Worm (Caenorhabditis elegans) whole organism, L4/young adult: ENCODE data around the gene pcp-2.
A peak's percentile ranks its signal among the peaks of the same experiment; 100 is the strongest.
"Not testable (repeated sequence)": the region's sequence is repeated elsewhere in the genome, so short reads cannot be mapped to it uniquely, and the experiment has no call there.

Source experiments
- W03F9.2 ChIP-seq: fragments of 150-350 bp; optimal IDR thresholded peaks from 2 replicates; lab custom pipeline; 2014; ENCODE audit warnings: missing biosample characterization, missing genetic modification characterization
- dao-5 ChIP-seq: sonication (generic microtip); optimal IDR thresholded peaks from 2 replicates; lab custom pipeline; 2016; ENCODE audit warnings: missing genotype, missing genetic modification characterization, moderate library complexity, missing compliant biosample characterization
- him-1 ChIP-seq: sonication (generic microtip); optimal IDR thresholded peaks from 2 replicates; lab custom pipeline; 2016; ENCODE audit warnings: missing genotype, missing genetic modification reagents, missing genetic modification characterization, missing compliant biosample characterization

Gene pcp-2

DNA sequence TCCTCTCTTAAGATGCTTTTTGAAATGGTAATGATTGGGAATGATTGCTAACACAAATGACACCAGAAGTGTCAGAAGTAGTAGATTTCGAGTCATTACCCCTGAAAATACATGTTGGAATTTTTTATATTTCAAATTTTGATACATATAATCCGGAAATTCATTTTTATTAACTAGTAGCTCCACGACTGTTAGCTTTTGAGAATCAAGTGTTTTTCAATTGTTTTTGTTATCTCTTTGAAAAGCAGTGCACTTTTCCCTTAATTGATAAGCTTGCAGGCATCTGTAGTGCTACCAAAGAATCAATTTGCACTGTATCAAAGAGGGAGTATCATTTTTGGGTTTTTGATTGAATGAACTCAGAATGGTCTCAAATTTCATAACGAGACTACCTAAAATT lies at the start of gene pcp-2:
Gene pcp-2, minus strand, starts transcription at position 101 of the 400 bp plus-strand sequence.
- TF ChIP-seq dao-5 (tag; lab: Kevin White, UChicago) (no peak), him-1 (tag; lab: Kevin White, UChicago) (no peak), W03F9.2 (tag; lab: Kevin White, UChicago) (no peak)

DNA sequence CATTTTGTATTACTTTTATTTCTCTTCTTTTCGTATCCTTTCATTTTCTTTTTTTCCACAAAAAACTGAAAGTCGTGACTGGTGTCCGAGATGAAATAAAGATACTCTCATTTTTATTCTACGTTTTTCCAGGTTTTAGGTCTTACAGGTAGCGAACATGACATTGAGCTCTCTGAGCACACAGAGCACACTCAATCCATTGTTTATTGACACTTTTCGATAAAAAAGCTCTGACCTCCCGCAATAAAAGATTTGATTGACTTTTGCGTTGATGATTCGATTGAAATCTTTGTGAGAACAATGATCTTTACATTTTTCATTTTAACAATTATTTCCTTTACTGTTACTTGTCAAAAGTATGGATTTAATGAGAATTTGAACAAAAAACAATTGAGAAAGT lies 47.2 kb upstream of the pcp-2 start, which contains the start of gene C46C2.6:
Gene C46C2.6, plus strand, starts transcription at position 301 of the 400 bp plus-strand sequence.
- no peak for TF ChIP-seq dao-5 (tag; lab: Kevin White, UChicago)
- no peak for TF ChIP-seq him-1 (tag; lab: Kevin White, UChicago)
- TF ChIP-seq W03F9.2 (tag; lab: Kevin White, UChicago) = no peak

DNA sequence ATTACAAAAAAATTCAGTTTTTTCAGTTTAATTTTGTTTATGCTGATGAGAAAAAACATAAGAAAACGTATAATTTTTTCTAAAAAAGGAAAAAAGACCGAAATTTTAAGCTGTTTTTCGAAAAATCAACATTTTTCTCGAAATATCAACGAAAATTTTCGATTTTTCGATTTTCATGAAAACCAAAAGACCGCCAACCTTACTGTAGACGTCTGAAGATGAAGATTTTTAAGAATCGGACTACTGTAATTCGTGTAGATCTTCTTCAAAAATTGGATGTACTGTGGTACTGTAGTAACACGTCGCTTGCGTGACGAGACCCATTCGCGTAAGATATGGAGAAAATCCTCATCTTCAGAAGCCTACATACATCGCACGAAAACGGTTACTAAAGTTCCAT lies 45.9 kb upstream of the pcp-2 start:
- TF ChIP-seq him-1 (tag; lab: Kevin White, UChicago) (no peak), dao-5 (tag; lab: Kevin White, UChicago) (no peak)

DNA sequence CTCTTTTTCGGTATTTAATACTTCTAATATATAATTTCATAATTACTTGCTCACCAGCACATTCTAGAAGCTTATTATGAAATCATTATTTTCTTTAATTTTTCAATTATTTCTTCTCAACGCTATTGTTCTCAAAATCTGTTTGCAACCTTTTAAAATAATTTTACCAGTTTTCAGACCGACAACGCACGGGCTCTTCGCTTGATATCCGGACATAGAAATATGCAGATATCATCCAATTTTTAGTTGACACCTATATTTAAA lies 34.9 kb upstream of the pcp-2 start, which contains the start of gene wnk-1:
Gene wnk-1, plus strand, starts transcription at position 165 of the 264 bp plus-strand sequence.
- TF ChIP-seq dao-5 (tag; lab: Kevin White, UChicago) (no peak), W03F9.2 (tag; lab: Kevin White, UChicago) (no peak), him-1 (tag; lab: Kevin White, UChicago) (no peak)

DNA sequence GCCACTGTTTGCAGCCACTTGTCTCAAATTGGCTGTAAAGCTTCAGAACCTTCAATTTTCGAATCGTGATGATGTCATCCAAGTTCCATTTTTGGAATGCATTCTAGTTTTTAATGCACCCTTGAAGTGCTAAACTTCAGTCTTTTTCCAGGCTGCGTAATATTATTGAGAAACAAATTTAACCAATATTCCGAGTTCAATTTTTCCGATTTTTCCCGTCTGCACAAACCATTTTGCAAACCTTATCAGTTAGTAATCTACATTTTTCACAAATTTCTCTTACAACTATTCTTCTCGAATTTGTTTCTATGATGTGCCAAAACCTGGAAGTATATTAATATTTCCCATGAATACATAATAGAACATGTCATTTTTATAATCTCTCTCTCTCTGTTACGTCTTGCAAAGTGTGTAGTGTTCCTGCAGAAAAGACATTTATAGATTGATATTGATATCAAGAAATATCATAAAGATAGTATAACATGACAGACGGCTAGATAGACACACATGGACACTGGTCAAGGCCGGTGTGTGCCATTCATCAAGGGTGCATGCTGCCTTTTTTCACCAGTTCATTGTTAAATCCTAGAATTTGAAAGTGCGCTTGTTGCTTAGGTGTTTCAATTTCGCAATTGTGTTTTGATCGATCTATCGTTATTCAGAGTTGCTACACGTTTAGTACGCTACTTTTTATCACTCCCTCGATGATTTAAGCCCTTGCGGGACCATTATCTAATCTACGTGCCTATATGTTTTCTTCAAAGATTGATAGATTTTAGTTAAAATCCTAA lies 34.4 kb upstream of the pcp-2 start:
- no peak for TF ChIP-seq W03F9.2 (tag; lab: Kevin White, UChicago)
- TF ChIP-seq him-1 (tag; lab: Kevin White, UChicago) = no peak
- no peak for TF ChIP-seq dao-5 (tag; lab: Kevin White, UChicago)

DNA sequence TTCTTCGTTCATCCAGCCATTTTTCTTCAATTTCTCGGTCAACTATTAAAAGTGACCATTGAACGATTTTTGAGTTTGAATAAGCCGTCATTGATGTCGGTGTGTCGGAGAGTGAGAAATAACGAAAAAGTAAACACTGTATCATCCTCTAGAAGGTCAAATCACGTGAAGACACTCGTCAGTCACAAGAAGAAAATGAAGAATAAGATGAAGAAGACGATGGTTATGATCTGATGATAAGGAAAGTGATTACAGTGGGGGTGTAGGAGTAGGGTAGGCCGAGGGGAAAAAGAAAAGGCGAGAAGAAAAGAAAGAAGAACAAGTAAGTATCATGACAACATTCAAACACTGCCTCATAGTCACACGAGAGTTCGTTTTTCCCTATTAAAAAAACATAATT lies 33.2 kb upstream of the pcp-2 start:
- TF ChIP-seq him-1 (tag; lab: Kevin White, UChicago) (no peak), W03F9.2 (tag; lab: Kevin White, UChicago) (peak; percentile 11)

DNA sequence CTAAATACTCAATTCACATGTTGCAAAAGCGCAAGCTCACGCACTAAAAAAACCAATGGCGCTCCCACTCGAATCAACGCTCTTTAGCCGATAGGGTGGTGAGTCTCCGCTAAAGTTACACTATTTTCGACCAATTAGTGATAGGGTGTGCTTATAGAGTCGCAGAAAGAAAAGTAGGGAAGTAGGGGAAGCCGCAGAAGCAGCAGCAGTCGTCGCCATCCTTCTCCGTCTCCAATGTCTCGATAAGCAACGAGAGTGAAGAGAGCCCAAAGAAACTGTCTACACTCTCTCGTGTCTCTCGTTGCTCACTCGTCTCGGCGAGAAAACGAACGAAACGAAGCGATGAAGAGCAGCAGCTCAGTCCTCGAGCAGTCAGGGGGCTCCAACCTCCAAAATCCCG lies 31.8 kb upstream of the pcp-2 start:
- TF ChIP-seq dao-5 (tag; lab: Kevin White, UChicago) (no peak), W03F9.2 (tag; lab: Kevin White, UChicago) (peak; percentile 16), him-1 (tag; lab: Kevin White, UChicago) (peak; percentile 48)

DNA sequence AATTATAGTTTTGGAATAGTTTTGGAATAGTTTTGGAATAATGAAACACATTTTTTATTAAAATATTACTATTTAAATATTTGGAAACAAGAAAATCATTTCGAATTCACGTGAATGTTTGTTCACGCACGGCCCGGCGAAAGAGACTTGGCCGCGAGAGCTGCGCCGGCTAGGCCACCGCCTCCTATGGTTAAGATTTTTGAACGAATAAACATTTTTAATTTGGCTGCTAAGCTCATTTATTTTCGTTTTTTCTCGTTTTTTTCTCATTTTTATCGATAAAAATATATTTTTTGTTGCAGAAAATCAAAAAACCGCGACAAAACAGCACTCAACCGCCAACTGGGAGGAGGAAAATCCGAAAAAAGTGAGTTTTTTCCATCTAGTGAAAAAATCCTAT lies 29.6 kb upstream of the pcp-2 start, which contains the start of gene C46C2.7:
Gene C46C2.7, plus strand, starts transcription at position 301 of the 400 bp plus-strand sequence.
- TF ChIP-seq him-1, dao-5, W03F9.2 (tag; lab: Kevin White, UChicago): not testable (repeated sequence)

DNA sequence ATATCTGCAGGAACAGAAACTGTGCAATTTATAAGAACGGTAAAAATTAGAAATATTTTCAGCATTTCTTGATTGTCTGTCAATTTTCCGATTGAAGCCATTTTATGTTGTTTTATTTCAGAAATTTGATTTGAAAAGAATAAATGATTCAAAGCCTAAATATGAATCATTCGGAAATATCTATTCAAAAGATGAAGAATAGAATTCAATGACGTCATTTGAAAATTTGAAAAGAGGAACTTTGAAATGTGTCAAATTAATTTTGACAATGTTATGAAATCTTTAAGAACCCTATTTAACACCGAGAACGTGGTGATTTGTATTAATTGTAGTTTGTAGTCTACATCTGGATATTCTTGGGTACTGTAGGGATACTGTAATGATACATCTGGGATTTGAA lies 27.6 kb upstream of the pcp-2 start, which contains the start of gene C46C2.5:
Gene C46C2.5, minus strand, starts transcription at position 101 of the 400 bp plus-strand sequence.
- TF ChIP-seq W03F9.2 (tag; lab: Kevin White, UChicago) (no peak), dao-5 (tag; lab: Kevin White, UChicago) (no peak), him-1 (tag; lab: Kevin White, UChicago) (no peak)

DNA sequence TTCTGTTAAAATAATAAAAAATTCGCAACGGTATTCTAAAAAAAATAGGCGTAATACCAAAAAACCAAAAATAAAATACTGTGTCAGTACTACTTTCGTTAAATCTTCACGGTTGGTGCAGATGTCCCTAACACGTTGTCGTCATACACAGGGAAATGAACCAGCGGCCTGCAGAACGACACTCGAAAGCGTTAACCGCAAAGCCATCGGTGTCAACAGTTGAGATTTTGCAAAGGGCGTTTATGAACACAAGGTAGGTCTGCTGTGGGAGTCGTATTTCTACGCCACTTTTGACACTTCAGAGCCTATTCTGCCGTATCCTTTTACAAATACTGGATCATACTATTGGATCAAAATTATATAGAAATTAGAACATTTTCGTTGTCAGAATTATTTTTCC lies 26.3 kb upstream of the pcp-2 start:
- TF ChIP-seq W03F9.2 (tag; lab: Kevin White, UChicago) = peak; percentile 33
- TF ChIP-seq him-1 (tag; lab: Kevin White, UChicago) = peak; percentile 69
- peak; percentile 74 for TF ChIP-seq dao-5 (tag; lab: Kevin White, UChicago)

DNA sequence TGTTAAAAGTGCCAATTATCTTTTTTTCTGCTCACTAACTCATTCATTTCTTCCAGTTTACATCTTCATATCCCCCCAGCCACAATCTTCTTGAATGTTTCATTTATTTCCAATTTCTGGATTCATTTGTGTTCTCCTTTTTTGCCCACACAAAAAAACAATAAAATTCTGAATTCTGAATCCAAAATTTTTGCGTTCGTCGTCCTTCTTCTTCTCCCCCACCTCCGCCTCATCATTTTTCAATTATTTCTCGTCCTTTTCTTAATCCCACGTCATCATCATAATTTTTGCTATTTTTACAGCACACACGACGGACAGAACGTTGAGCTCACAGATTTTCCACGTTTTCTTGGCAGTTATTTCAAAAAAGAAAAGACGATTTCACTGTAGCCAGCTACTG lies 19.6 kb upstream of the pcp-2 start, which contains the start of gene C07C7.1:
Gene C07C7.1, plus strand, starts transcription at position 301 of the 400 bp plus-strand sequence.
- no peak for TF ChIP-seq him-1 (tag; lab: Kevin White, UChicago)
- TF ChIP-seq dao-5 (tag; lab: Kevin White, UChicago) = no peak
- TF ChIP-seq W03F9.2 (tag; lab: Kevin White, UChicago) = no peak

DNA sequence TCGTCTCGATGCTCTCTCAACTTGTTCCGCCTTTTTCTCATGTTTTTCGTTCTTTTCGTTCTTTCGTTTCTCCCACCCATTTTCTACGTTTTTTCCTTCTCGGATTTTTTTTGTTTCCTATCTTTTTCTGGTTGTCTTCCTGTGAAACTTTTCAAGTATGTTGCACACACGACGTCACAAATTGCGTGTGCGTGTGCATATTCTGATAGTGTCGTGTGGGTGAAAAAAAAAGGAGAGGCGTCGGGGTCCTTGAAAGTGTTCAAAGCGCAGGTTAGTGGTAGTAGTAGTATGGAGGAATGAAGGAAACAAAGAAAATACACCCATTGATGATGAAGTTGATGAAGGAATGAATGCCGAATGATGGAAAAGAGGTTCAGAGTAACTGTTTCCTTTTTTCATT lies 4.8 kb upstream of the pcp-2 start:
- TF ChIP-seq him-1 (tag; lab: Kevin White, UChicago) (no peak), dao-5 (tag; lab: Kevin White, UChicago) (no peak), W03F9.2 (tag; lab: Kevin White, UChicago) (no peak)

DNA sequence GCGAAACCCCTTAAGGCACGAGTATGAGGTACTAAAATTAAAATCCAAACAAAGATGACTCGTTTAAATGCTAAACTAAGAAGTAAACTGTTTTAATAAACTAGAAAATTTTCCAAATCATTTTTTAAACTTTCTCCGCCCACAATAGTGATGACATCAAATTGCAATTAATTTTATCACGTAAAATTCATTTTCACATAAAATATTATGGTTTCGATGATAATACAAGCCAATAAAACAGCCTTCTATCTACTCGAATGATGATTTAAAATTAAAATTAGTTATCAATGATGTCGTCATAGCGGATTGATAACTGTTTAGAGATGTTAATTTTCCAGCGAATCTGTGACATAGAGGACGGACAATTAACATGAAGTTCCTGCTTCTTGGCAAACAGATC lies 754 bp upstream of the pcp-2 start, which contains the start of gene C07C7.3:
Gene C07C7.3, plus strand, starts transcription at position 371 of the 400 bp plus-strand sequence.
- TF ChIP-seq him-1 (tag; lab: Kevin White, UChicago) (no peak), dao-5 (tag; lab: Kevin White, UChicago) (no peak), W03F9.2 (tag; lab: Kevin White, UChicago) (no peak)

DNA sequence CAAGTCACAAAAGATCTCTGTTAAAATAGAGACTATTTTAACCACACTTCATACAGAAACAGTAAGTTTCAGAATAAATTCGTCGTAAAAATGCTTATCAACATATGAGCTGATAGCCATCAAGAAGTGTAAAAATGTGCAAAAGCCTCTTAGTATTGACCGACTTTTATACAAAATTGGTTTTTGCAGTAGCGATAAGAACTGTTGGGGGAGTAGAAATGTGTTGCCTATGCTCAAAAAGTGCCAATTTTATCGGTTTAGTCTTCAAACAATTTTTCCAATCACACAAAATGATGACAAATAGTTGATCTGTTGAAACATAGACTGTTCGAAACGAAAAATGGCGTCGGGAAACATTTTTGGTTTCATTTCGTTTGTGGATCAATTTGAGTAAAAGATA lies 5.1 kb downstream of the pcp-2 start:
- no peak for TF ChIP-seq W03F9.2 (tag; lab: Kevin White, UChicago)
- no peak for TF ChIP-seq dao-5 (tag; lab: Kevin White, UChicago)
- no peak for TF ChIP-seq him-1 (tag; lab: Kevin White, UChicago)
